Worm (Caenorhabditis elegans) whole organism, dauer: ENCODE measurements around the gene cex-2.

ENCODE experiments used
- unc-62 ChIP-seq: sonication (generic microtip); optimal IDR thresholded peaks from 2 replicates; lab custom pipeline; 2017; ENCODE audit warnings: missing biosample characterization, missing genetic modification reagents, missing genetic modification characterization

cex-2 gene

ce11 chrII:7803174-7803573 is 32.0 kb downstream of the cex-2 start:
- no peak for TF ChIP-seq unc-62 (GFP tag; lab: Kevin White, UChicago)

ce11 chrII:7801899-7802298 is 33.3 kb downstream of the cex-2 start:
- TF ChIP-seq unc-62 (GFP tag; lab: Kevin White, UChicago), result no peak

ce11 chrII:7801255-7801654 is 34.0 kb downstream of the cex-2 start:
- no peak for TF ChIP-seq unc-62 (GFP tag; lab: Kevin White, UChicago)

- TF ChIP-seq unc-62 (GFP tag; lab: Kevin White, UChicago), result no peak
Observed at ce11 chrII:7795299-7795698, 39.9 kb downstream of the cex-2 start.

ce11 chrII:7794222-7794621 is 41.0 kb downstream of the cex-2 start, which contains the start of gene glr-4:
Gene glr-4, minus strand, starts transcription at chrII:7794322.
- TF ChIP-seq unc-62 (GFP tag; lab: Kevin White, UChicago), result no peak

ce11 chrII:7792514-7792913 is 42.7 kb downstream of the cex-2 start:
- TF ChIP-seq unc-62 (GFP tag; lab: Kevin White, UChicago), result no peak

- TF ChIP-seq unc-62 (GFP tag; lab: Kevin White, UChicago), result no peak
Observed at ce11 chrII:7791408-7792050, 43.7 kb downstream of the cex-2 start.

- no peak for TF ChIP-seq unc-62 (GFP tag; lab: Kevin White, UChicago)
Observed at ce11 chrII:7790324-7790898, 44.8 kb downstream of the cex-2 start, which contains the start of gene srlf-1. Gene srlf-1, plus strand, starts transcription at chrII:7790591.

- TF ChIP-seq unc-62 (GFP tag; lab: Kevin White, UChicago), result no peak
Observed at ce11 chrII:7789605-7790004, 45.6 kb downstream of the cex-2 start.

ce11 chrII:7783467-7783959 is 51.7 kb downstream of the cex-2 start, which contains the start of gene skr-17:
Gene skr-17, plus strand, starts transcription at chrII:7783517.
- no peak for TF ChIP-seq unc-62 (GFP tag; lab: Kevin White, UChicago)
